Worm (Caenorhabditis elegans) whole organism, late embryonic: Measurements from ENCODE around the gene Y70G10A.3.

Experiments used
- F13H6.1 ChIP-seq: sonication (generic microtip); optimal IDR thresholded peaks from 2 replicates; lab custom pipeline; 2016; ENCODE audit warnings: missing genetic modification characterization, missing compliant biosample characterization
- K02D7.2 ChIP-seq: sonication (generic microtip); optimal IDR thresholded peaks from 2 replicates; lab custom pipeline; 2017; ENCODE audit warnings: mild to moderate bottlenecking, missing genetic modification characterization, missing compliant biosample characterization
- K09A11.1 ChIP-seq: sonication (generic microtip); optimal IDR thresholded peaks from 2 replicates; lab custom pipeline; 2017; ENCODE audit warnings: antibody characterized with exemption, mild to moderate bottlenecking, missing genetic modification characterization, missing compliant biosample characterization; ENCODE audit not compliant: insufficient read depth
- T23F11.4 ChIP-seq: fragments of 200-800 bp; sonication (Bioruptor generic); optimal IDR thresholded peaks from 2 replicates; lab custom pipeline; 2018; ENCODE audit warnings: mild to moderate bottlenecking, missing genetic modification characterization, missing compliant biosample characterization
- Y22D7AL.16 ChIP-seq: sonication (generic microtip); optimal IDR thresholded peaks from 2 replicates; lab custom pipeline; 2016; ENCODE audit warnings: missing genetic modification characterization, missing compliant biosample characterization
- ama-1 ChIP-seq: fragments of 150-350 bp; optimal IDR thresholded peaks from 2 replicates; lab custom pipeline; 2014
- ceh-14 ChIP-seq: sonication (generic microtip); optimal IDR thresholded peaks from 2 replicates; lab custom pipeline; 2016; ENCODE audit warnings: missing genotype, missing genetic modification characterization, missing compliant biosample characterization
- ceh-18 ChIP-seq: sonication (generic microtip); optimal IDR thresholded peaks from 2 replicates; lab custom pipeline; 2016; ENCODE audit warnings: missing genetic modification characterization, missing compliant biosample characterization
- ceh-22 ChIP-seq: sonication (generic microtip); optimal IDR thresholded peaks from 2 replicates; lab custom pipeline; 2017; ENCODE audit warnings: missing biosample characterization, missing genetic modification characterization
- ceh-24 ChIP-seq: sonication (generic microtip); optimal IDR thresholded peaks from 2 replicates; lab custom pipeline; 2016; ENCODE audit warnings: mild to moderate bottlenecking, missing genetic modification characterization, missing compliant biosample characterization
- ceh-6 ChIP-seq: fragments of 200-800 bp; sonication (Bioruptor generic); optimal IDR thresholded peaks from 2 replicates; lab custom pipeline; 2018; ENCODE audit warnings: mild to moderate bottlenecking, missing genetic modification characterization, missing compliant biosample characterization
- ceh-9 ChIP-seq: sonication (generic microtip); optimal IDR thresholded peaks from 2 replicates; lab custom pipeline; 2016; ENCODE audit warnings: mild to moderate bottlenecking, missing genetic modification characterization, inconsistent platforms, missing compliant biosample characterization
- dmd-4 ChIP-seq: sonication (generic microtip); optimal IDR thresholded peaks from 2 replicates; lab custom pipeline; 2016; ENCODE audit warnings: borderline replicate concordance, missing genetic modification characterization, missing compliant biosample characterization
- dve-1 ChIP-seq: sonication (generic microtip); optimal IDR thresholded peaks from 2 replicates; lab custom pipeline; 2017; ENCODE audit warnings: antibody characterized with exemption, mild to moderate bottlenecking, missing genetic modification characterization, missing compliant biosample characterization
- elt-2 ChIP-seq: sonication (generic microtip); optimal IDR thresholded peaks from 2 replicates; lab custom pipeline; 2016; ENCODE audit warnings: missing genetic modification reagents, missing genetic modification characterization, missing compliant biosample characterization
- eyg-1 ChIP-seq: sonication (generic microtip); optimal IDR thresholded peaks from 2 replicates; lab custom pipeline; 2016; ENCODE audit warnings: missing genotype, missing genetic modification characterization, missing compliant biosample characterization
- fax-1 ChIP-seq: sonication (generic microtip); optimal IDR thresholded peaks from 2 replicates; lab custom pipeline; 2016; ENCODE audit warnings: missing genotype, missing genetic modification characterization, missing compliant biosample characterization
- fkh-10 ChIP-seq: fragments of 150-350 bp; optimal IDR thresholded peaks from 2 replicates; lab custom pipeline; 2014; ENCODE audit warnings: missing biosample characterization, missing genetic modification reagents, missing genetic modification characterization
- gmeb-2 ChIP-seq: sonication (generic microtip); optimal IDR thresholded peaks from 2 replicates; lab custom pipeline; 2016; ENCODE audit warnings: missing genetic modification characterization, inconsistent platforms, missing compliant biosample characterization
- hlh-6 ChIP-seq: sonication (generic microtip); optimal IDR thresholded peaks from 2 replicates; lab custom pipeline; 2016; ENCODE audit warnings: missing genotype, missing genetic modification characterization, missing compliant biosample characterization
- hlh-8 ChIP-seq: sonication (generic microtip); optimal IDR thresholded peaks from 2 replicates; lab custom pipeline; 2016; ENCODE audit warnings: missing genotype, missing genetic modification characterization, missing compliant biosample characterization
- mec-3 ChIP-seq: sonication (generic microtip); optimal IDR thresholded peaks from 2 replicates; lab custom pipeline; 2016; ENCODE audit warnings: borderline replicate concordance, missing genetic modification characterization, missing compliant biosample characterization
- nfya-1 ChIP-seq: sonication (generic microtip); optimal IDR thresholded peaks from 2 replicates; lab custom pipeline; 2017; ENCODE audit warnings: missing genetic modification characterization, mild to moderate bottlenecking, missing compliant biosample characterization, antibody characterized with exemption, moderate library complexity
- nhr-11 ChIP-seq: fragments of 150-350 bp; optimal IDR thresholded peaks from 2 replicates; lab custom pipeline; 2014; ENCODE audit warnings: missing biosample characterization, missing genetic modification characterization
- nhr-232 ChIP-seq: sonication (generic microtip); optimal IDR thresholded peaks from 2 replicates; lab custom pipeline; 2016; ENCODE audit warnings: missing genetic modification characterization, missing compliant biosample characterization
- odd-2 ChIP-seq: sonication (generic microtip); optimal IDR thresholded peaks from 2 replicates; lab custom pipeline; 2017; ENCODE audit warnings: antibody characterized with exemption, mild to moderate bottlenecking, missing genetic modification characterization, missing compliant biosample characterization
- pag-3 ChIP-seq: sonication (generic microtip); optimal IDR thresholded peaks from 2 replicates; lab custom pipeline; 2016; ENCODE audit warnings: missing compliant biosample characterization, missing genetic modification characterization, borderline replicate concordance
- pax-1 ChIP-seq: fragments of 150-350 bp; optimal IDR thresholded peaks from 2 replicates; lab custom pipeline; 2014; ENCODE audit warnings: missing biosample characterization, missing genetic modification characterization
- pha-4 ChIP-seq: fragments of 150-350 bp; optimal IDR thresholded peaks from 2 replicates; lab custom pipeline; 2018; ENCODE audit warnings: missing biosample characterization, missing genetic modification reagents, missing genetic modification characterization
- pqm-1 ChIP-seq: sonication (generic microtip); optimal IDR thresholded peaks from 2 replicates; lab custom pipeline; 2016; ENCODE audit warnings: missing genetic modification characterization, missing compliant biosample characterization
- ref-2 ChIP-seq: sonication (generic microtip); optimal IDR thresholded peaks from 2 replicates; lab custom pipeline; 2016; ENCODE audit warnings: missing genetic modification characterization, missing compliant biosample characterization
- rnt-1 ChIP-seq: sonication (generic microtip); optimal IDR thresholded peaks from 2 replicates; lab custom pipeline; 2016; ENCODE audit warnings: missing genetic modification characterization, missing compliant biosample characterization
- sdc-2 ChIP-seq: sonication (generic microtip); optimal IDR thresholded peaks from 2 replicates; lab custom pipeline; 2016; ENCODE audit warnings: missing genotype, missing genetic modification characterization, missing compliant biosample characterization
- sox-4 ChIP-seq: sonication (generic microtip); optimal IDR thresholded peaks from 2 replicates; lab custom pipeline; 2017; ENCODE audit warnings: mild to moderate bottlenecking, missing genetic modification characterization, inconsistent platforms, missing compliant biosample characterization
- unc-42 ChIP-seq: sonication (generic microtip); optimal IDR thresholded peaks from 2 replicates; lab custom pipeline; 2016; ENCODE audit warnings: missing genotype, missing genetic modification characterization, missing compliant biosample characterization
- unc-55 ChIP-seq: sonication (generic microtip); optimal IDR thresholded peaks from 2 replicates; lab custom pipeline; 2017; ENCODE audit warnings: missing biosample characterization, missing genetic modification reagents, missing genetic modification characterization
- zip-5 ChIP-seq: sonication (generic microtip); optimal IDR thresholded peaks from 2 replicates; lab custom pipeline; 2016; ENCODE audit warnings: missing genetic modification characterization, missing compliant biosample characterization

Gene Y70G10A.3

DNA sequence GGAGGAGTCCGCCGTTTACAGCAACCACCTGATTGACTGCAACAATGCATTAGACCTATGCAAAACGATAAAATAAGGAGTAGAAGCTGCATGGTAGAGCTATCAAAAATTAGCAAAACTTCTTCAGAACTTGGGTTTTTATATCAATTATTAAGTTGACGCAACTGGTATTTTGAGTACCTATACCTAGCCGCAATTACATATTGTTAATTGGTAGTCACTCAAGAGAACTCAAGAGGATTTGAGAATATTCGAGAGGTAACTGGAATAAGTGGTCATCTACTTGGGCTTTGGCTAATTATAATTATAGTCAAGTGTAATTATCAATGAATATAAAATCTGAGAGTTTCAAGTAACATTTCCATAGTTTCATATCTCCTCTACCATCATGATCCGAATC is 37.7 kb upstream of the Y70G10A.3 start, which contains the start of the genes T20G5.13 and T20G5.12:
Gene T20G5.13 (minus strand): TSS at position 101 of the 400 bp plus-strand sequence.
Gene T20G5.12 (plus strand): TSS at position 370 of the 400 bp plus-strand sequence.
- TF ChIP-seq pag-3 (no peak), K02D7.2 (tag; lab: Kevin White, UChicago) (no peak), sox-4 (tag; lab: Kevin White, UChicago) (no peak), elt-2 (no peak), hlh-8 (tag; lab: Kevin White, UChicago) (no peak), nhr-11 (tag; lab: Kevin White, UChicago) (no peak), ceh-22 (tag; lab: Kevin White, UChicago) (no peak), unc-55 (GFP tag; lab: Kevin White, UChicago) (no peak), mec-3 (tag; lab: Kevin White, UChicago) (no peak), ceh-18 (no peak)

DNA sequence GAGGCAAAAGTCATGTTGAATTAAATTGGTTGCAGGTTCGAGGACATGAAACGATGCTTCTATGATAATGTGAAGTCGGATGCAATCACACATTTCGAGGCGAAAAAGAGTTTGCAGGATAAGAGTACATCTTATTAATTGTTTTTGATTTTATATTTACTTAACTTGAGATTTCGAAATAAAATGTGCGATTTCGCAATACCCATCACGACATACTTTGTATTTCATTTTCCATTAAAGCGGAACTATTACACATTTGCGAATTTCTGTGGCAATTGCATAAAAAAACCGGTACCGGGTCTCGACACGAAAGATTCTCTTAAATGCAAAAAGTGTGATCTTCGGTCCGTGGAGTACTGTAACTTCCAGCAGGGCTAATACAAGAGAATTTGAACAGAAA is 36.5 kb upstream of the Y70G10A.3 start:
- TF ChIP-seq fkh-10 (GFP tag; lab: Kevin White, UChicago) (no peak), ama-1 (lab: Kevin White, UChicago) (no peak), T23F11.4 (GFP tag; lab: Kevin White, UChicago) (no peak), ceh-14 (tag; lab: Kevin White, UChicago) (no peak), unc-42 (tag; lab: Kevin White, UChicago) (no peak), pqm-1 (tag; lab: Kevin White, UChicago) (no peak), K09A11.1 (tag; lab: Kevin White, UChicago) (no peak), odd-2 (tag; lab: Kevin White, UChicago) (no peak), dmd-4 (tag; lab: Kevin White, UChicago) (no peak), eyg-1 (no peak), ceh-22 (tag; lab: Kevin White, UChicago) (no peak), ceh-24 (no peak)

DNA sequence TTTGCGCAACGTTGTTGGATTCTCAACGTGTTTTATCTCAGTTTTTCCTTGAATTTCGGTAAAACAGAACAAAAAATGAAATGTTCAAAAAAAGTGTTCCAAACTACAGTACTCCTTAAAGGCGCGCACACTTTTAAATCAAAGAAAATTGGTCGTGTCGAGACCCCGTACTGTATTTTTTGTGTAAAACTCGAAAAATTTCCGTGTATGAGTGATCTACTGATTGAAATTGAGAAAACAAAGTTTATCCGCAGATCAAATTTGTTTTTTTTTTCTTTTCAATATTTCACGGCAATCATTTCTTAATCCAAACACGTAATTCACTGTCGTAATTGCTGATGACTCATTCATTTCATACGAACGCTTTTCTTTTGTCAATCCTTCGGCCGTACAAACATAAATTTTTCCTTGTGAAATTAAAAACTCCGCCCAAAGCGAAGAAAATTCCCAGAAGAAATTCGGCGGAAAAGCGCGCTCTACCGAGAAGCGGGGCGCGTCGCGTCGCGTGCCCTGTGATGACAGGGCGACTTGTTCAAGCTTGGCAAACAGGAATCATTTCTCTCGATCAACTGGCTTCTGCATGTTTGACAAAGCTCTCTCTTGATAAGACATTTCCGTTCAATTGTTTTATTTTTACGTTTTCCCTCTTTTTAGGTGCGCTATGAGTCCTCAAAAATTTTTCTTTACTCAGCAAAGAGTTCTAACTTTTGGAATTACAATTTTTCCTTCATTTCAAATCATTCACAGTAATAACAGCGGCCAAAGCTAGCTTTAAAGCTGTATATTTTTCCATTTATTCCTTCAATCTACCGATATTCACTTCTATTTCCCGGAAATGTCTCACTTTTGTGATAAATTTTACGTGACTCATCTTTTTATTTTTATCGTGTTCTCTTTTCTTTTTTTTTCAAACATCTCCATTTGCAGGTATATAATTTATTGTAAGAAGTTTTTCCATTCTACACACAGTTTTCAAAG is 35.7 kb upstream of the Y70G10A.3 start, which contains the start of gene chc-1:
Gene chc-1 (plus strand): TSS at position 928 of the 978 bp plus-strand sequence.
- TF ChIP-seq ceh-18 (peak; percentile 1), nhr-232 (tag; lab: Kevin White, UChicago) (no peak), ref-2 (tag; lab: Kevin White, UChicago) (no peak), nfya-1 (peak; percentile 12), gmeb-2 (no peak), pax-1 (tag; lab: Kevin White, UChicago) (no peak), hlh-8 (tag; lab: Kevin White, UChicago) (no peak), unc-55 (GFP tag; lab: Kevin White, UChicago) (peak; percentile 46), zip-5 (tag; lab: Kevin White, UChicago) (no peak), dve-1 (tag; lab: Kevin White, UChicago) (peak; percentile 37), odd-2 (tag; lab: Kevin White, UChicago) (no peak), ama-1 (lab: Kevin White, UChicago) (no peak)

DNA sequence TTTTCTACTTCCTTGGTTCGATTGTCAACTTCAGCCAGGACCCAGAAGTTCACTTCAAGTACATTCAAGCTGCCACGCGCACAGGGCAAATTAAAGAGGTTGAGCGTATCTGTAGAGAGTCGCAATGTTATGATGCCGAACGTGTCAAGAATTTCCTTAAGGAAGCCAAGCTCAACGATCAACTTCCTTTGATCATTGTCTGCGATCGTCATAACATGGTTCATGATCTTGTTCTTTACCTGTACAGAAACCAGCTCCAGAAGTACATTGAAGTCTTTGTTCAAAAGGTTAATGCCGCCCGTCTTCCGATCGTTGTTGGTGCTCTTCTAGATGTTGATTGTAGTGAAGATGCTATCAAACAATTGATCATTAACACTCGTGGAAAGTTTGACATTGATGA is 32.6 kb upstream of the Y70G10A.3 start:
- TF ChIP-seq Y22D7AL.16 (tag; lab: Kevin White, UChicago) (no peak), fax-1 (tag; lab: Kevin White, UChicago) (no peak), rnt-1 (no peak), ceh-6 (GFP tag; lab: Kevin White, UChicago) (no peak), nhr-232 (tag; lab: Kevin White, UChicago) (no peak), hlh-6 (tag; lab: Kevin White, UChicago) (no peak), T23F11.4 (GFP tag; lab: Kevin White, UChicago) (no peak), nhr-11 (tag; lab: Kevin White, UChicago) (no peak), fkh-10 (GFP tag; lab: Kevin White, UChicago) (no peak), pha-4 (tag; lab: Kevin White, UChicago) (no peak), F13H6.1 (tag; lab: Kevin White, UChicago) (no peak), gmeb-2 (no peak), sdc-2 (tag; lab: Kevin White, UChicago) (no peak), dmd-4 (tag; lab: Kevin White, UChicago) (no peak), K09A11.1 (tag; lab: Kevin White, UChicago) (no peak), ceh-9 (tag; lab: Kevin White, UChicago) (no peak), mec-3 (tag; lab: Kevin White, UChicago) (no peak)
- TF ChIP-seq, all 69 proteins: peak for 0
